Worm (Caenorhabditis elegans) whole organism, L2 larva: Measurements from ENCODE around the gene T04B8.1.

ENCODE experiments used
- C34F6.9 ChIP-seq: fragments of 150-350 bp; optimal IDR thresholded peaks from 2 replicates; lab custom pipeline; 2014; ENCODE audit warnings: missing biosample characterization, missing genetic modification characterization
- F13H6.1 ChIP-seq: sonication (generic microtip); optimal IDR thresholded peaks from 2 replicates; lab custom pipeline; 2016; ENCODE audit warnings: missing genetic modification characterization, missing compliant biosample characterization
- R02D3.7 ChIP-seq: fragments of 150-350 bp; optimal IDR thresholded peaks from 2 replicates; lab custom pipeline; 2014; ENCODE audit warnings: missing biosample characterization, missing genetic modification characterization
- Y55F3AM.14 ChIP-seq: fragments of 200-800 bp; sonication (Bioruptor generic); optimal IDR thresholded peaks from 2 replicates; lab custom pipeline; 2018; ENCODE audit warnings: mild to moderate bottlenecking, missing genetic modification characterization, missing compliant biosample characterization
- ZK546.5 ChIP-seq: sonication (generic microtip); optimal IDR thresholded peaks from 2 replicates; lab custom pipeline; 2017; ENCODE audit warnings: missing biosample characterization, missing genetic modification characterization
- alr-1 ChIP-seq: fragments of 150-350 bp; optimal IDR thresholded peaks from 2 replicates; lab custom pipeline; 2014; ENCODE audit warnings: missing biosample characterization, missing genetic modification characterization
- aly-2 ChIP-seq: fragments of 150-350 bp; optimal IDR thresholded peaks from 2 replicates; lab custom pipeline; 2014; ENCODE audit warnings: missing biosample characterization, missing genetic modification characterization
- ama-1 ChIP-seq: fragments of 150-350 bp; optimal IDR thresholded peaks from 2 replicates; lab custom pipeline; 2018; ENCODE audit warnings: inconsistent platforms
- ceh-16 ChIP-seq: fragments of 150-350 bp; optimal IDR thresholded peaks from 2 replicates; lab custom pipeline; 2014; ENCODE audit warnings: missing biosample characterization, missing genetic modification characterization
- ceh-82 ChIP-seq: fragments of 150-350 bp; optimal IDR thresholded peaks from 2 replicates; lab custom pipeline; 2014; ENCODE audit warnings: missing biosample characterization, missing genetic modification characterization
- crh-2 ChIP-seq: sonication (generic microtip); optimal IDR thresholded peaks from 2 replicates; lab custom pipeline; 2017; ENCODE audit warnings: missing biosample characterization, missing genetic modification characterization
- elt-3 ChIP-seq: sonication (generic microtip); optimal IDR thresholded peaks from 2 replicates; lab custom pipeline; 2017; ENCODE audit warnings: missing biosample characterization, missing genetic modification characterization
- fos-1 ChIP-seq: fragments of 150-350 bp; optimal IDR thresholded peaks from 2 replicates; lab custom pipeline; 2014; ENCODE audit warnings: missing biosample characterization, missing genetic modification characterization
- lin-11 ChIP-seq: fragments of 150-350 bp; sonication (generic microtip); optimal IDR thresholded peaks from 2 replicates; lab custom pipeline; 2014; ENCODE audit warnings: missing biosample characterization, missing genetic modification characterization, inconsistent platforms, mixed read lengths
- lin-13 ChIP-seq: fragments of 150-350 bp; optimal IDR thresholded peaks from 2 replicates; lab custom pipeline; 2014; ENCODE audit warnings: missing biosample characterization, missing genetic modification reagents, missing genetic modification characterization
- lsy-2 ChIP-seq, 2 experiments: fragments of 150-350 bp in 1 of 2; sonication (generic microtip) in 1 of 2; optimal IDR thresholded peaks; 2 replicates each; lab custom pipeline; 2014 to 2017; ENCODE audit warnings: missing biosample characterization in 2 of 2, missing genetic modification characterization in 2 of 2
- mbf-1 ChIP-seq: sonication (generic microtip); optimal IDR thresholded peaks from 2 replicates; lab custom pipeline; 2017; ENCODE audit warnings: missing biosample characterization, missing genetic modification characterization
- mdl-1 ChIP-seq, 2 experiments: fragments of 150-350 bp in 1 of 2; sonication (generic microtip) in 1 of 2; optimal IDR thresholded peaks; 2 replicates each; lab custom pipeline; 2017; ENCODE audit warnings: missing biosample characterization in 2 of 2, missing genetic modification characterization in 2 of 2
- nhr-10 ChIP-seq: sonication (generic microtip); optimal IDR thresholded peaks from 2 replicates; lab custom pipeline; 2017; ENCODE audit warnings: missing biosample characterization, missing genetic modification characterization
- nhr-11 ChIP-seq: fragments of 150-350 bp; optimal IDR thresholded peaks from 2 replicates; lab custom pipeline; 2014; ENCODE audit warnings: missing biosample characterization, missing genetic modification characterization
- nhr-12 ChIP-seq: fragments of 150-350 bp; optimal IDR thresholded peaks from 2 replicates; lab custom pipeline; 2014; ENCODE audit warnings: missing biosample characterization, missing genetic modification characterization
- nhr-129 ChIP-seq: fragments of 150-350 bp; optimal IDR thresholded peaks from 2 replicates; lab custom pipeline; 2014; ENCODE audit warnings: missing biosample characterization, missing genetic modification characterization
- nhr-23 ChIP-seq: fragments of 150-350 bp; optimal IDR thresholded peaks from 2 replicates; lab custom pipeline; 2014; ENCODE audit warnings: missing biosample characterization, missing genetic modification reagents, missing genetic modification characterization
- nhr-237 ChIP-seq: fragments of 150-350 bp; optimal IDR thresholded peaks from 2 replicates; lab custom pipeline; 2014; ENCODE audit warnings: missing biosample characterization, missing genetic modification characterization
- nhr-25 ChIP-seq: fragments of 150-350 bp; sonication (generic microtip); optimal IDR thresholded peaks from 3 replicates; lab custom pipeline; 2014; ENCODE audit warnings: missing biosample characterization, missing genetic modification characterization
- nhr-6 ChIP-seq: fragments of 150-350 bp; optimal IDR thresholded peaks from 2 replicates; lab custom pipeline; 2014; ENCODE audit warnings: missing biosample characterization, missing genetic modification characterization
- nhr-77 ChIP-seq: fragments of 150-350 bp; optimal IDR thresholded peaks from 2 replicates; lab custom pipeline; 2014; ENCODE audit warnings: missing biosample characterization, missing genetic modification characterization
- sem-4 ChIP-seq: fragments of 150-350 bp; optimal IDR thresholded peaks from 2 replicates; lab custom pipeline; 2014; ENCODE audit warnings: missing biosample characterization, missing genetic modification reagents, missing genetic modification characterization
- skn-1 ChIP-seq: sonication (generic microtip); optimal IDR thresholded peaks from 2 replicates; lab custom pipeline; 2017; ENCODE audit warnings: missing biosample characterization, missing genetic modification characterization
- sma-3 ChIP-seq: sonication (generic microtip); optimal IDR thresholded peaks from 2 replicates; lab custom pipeline; 2016; ENCODE audit warnings: missing genetic modification reagents, missing genetic modification characterization, missing compliant biosample characterization
- sma-9 ChIP-seq, 2 experiments: fragments of 150-350 bp in 1 of 2; sonication (generic microtip) in 1 of 2; optimal IDR thresholded peaks; 2 replicates each; lab custom pipeline; 2014 to 2016; ENCODE audit warnings: missing genetic modification characterization in 2 of 2, mild to moderate bottlenecking in 1 of 2, missing biosample characterization in 1 of 2, missing compliant biosample characterization in 1 of 2, missing genetic modification reagents in 1 of 2, moderate library complexity in 1 of 2
- unc-39 ChIP-seq: fragments of 150-350 bp; optimal IDR thresholded peaks from 2 replicates; lab custom pipeline; 2014; ENCODE audit warnings: missing biosample characterization, missing genetic modification characterization
- unc-55 ChIP-seq: fragments of 150-350 bp; sonication (generic microtip); optimal IDR thresholded peaks from 3 replicates; lab custom pipeline; 2014; ENCODE audit warnings: missing biosample characterization, missing genetic modification reagents, missing genetic modification characterization
- zag-1 ChIP-seq: fragments of 150-350 bp; optimal IDR thresholded peaks from 2 replicates; lab custom pipeline; 2014; ENCODE audit warnings: missing biosample characterization, missing genetic modification characterization
- ztf-1 ChIP-seq: fragments of 200-800 bp; sonication (Bioruptor generic); conservative IDR thresholded peaks from 2 replicates; pipeline ENCODE4 v1.3.6; 2022; ENCODE audit warnings: missing genetic modification characterization, missing compliant biosample characterization
- ztf-4 ChIP-seq: fragments of 150-350 bp; optimal IDR thresholded peaks from 2 replicates; lab custom pipeline; 2014; ENCODE audit warnings: missing biosample characterization, missing genetic modification characterization

The T04B8.1 gene

DNA sequence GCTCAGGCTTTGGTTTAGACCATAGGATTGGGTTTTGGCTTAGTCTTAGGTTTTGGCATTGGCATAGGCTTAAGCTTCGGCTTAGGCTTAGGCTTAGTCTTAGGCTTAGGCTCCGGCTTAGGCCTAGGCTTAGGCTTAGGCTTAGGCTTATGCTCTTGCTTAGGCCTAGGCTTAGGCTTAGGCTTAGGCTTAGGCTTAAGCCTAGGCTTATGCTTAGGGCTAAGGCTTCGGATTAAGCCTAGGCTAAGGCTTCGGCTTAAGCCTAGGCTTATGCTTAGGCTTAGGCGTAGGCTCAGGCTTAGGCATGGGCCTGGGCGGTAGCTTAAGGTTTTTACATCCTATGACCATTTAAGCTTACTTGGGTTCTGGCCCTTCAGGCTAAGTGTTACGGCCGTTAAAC lies 17.2 kb downstream of the T04B8.1 start:
- no peak for TF ChIP-seq lin-11
- TF ChIP-seq unc-39 (tag; lab: Kevin White, UChicago), result no peak
- no peak for TF ChIP-seq sma-3 (GFP tag; lab: Kevin White, UChicago)
- no peak for TF ChIP-seq zag-1 (tag; lab: Kevin White, UChicago)
- TF ChIP-seq nhr-25 (tag; lab: Kevin White, UChicago), result no peak
- TF ChIP-seq, all 48 proteins: peak for 0

DNA sequence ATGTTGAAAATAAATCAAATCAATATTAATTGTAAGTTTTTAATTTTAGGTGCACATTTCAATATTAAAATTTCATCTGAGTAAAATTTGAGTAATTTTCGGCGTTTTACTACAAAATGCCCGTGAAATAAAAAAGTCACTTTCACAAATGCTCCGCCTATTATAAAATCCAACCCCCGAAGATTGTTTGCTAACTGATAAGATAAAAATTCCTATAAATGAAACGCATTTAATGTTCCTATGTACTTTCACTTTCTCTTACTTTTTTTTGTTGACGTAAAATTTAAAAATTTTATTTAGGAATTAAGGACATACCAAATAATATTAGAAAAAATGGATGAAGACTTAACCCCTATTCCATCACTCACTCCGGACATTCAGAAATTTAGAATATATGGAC lies 24.3 kb downstream of the T04B8.1 start, which contains the start of gene sdz-24:
sdz-24 (plus strand) TSS at position 301 of the 400 bp plus-strand sequence.
- TF ChIP-seq nhr-6, result no peak
- no peak for TF ChIP-seq unc-39 (tag; lab: Kevin White, UChicago)
- TF ChIP-seq nhr-10 (tag; lab: Kevin White, UChicago), result no peak
- no peak for TF ChIP-seq lsy-2 (tag; optimal IDR thresholded peaks at IDR 0.05; lab: Kevin White, UChicago)
- TF ChIP-seq ceh-16 (tag; lab: Kevin White, UChicago), result no peak
- no peak for TF ChIP-seq ztf-4 (tag; lab: Kevin White, UChicago)
- TF ChIP-seq ztf-1, result no peak
- TF ChIP-seq sma-3 (GFP tag; lab: Kevin White, UChicago), result no peak
- TF ChIP-seq ama-1 (lab: Kevin White, UChicago), result no peak
- TF ChIP-seq R02D3.7 (tag; lab: Kevin White, UChicago), result no peak
- no peak for TF ChIP-seq ZK546.5 (tag; lab: Kevin White, UChicago)

DNA sequence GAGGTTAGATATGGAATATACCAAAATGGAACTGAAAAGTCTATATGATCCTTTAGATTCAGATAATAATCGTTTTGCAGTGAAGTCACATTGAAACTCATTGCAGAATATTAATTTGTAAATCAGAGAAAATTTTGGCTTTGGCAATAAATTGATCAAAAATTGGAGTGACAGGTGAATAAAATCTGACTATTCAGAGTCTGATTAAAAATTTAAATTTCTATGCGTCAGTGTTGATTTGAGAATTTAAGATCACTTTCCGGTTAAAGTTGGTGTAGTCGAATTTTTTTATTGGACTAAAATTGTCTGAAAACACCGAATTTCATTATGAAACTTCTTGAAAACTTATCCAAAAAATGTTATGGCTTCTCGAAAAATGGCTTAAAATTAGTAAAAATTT lies 27.6 kb downstream of the T04B8.1 start, which contains the start of gene sri-45:
sri-45 (minus strand) TSS at position 101 of the 400 bp plus-strand sequence.
- TF ChIP-seq nhr-12 (tag; lab: Kevin White, UChicago) (no peak), mbf-1 (tag; lab: Kevin White, UChicago) (no peak), nhr-237 (tag; lab: Kevin White, UChicago) (no peak), lsy-2 (tag; optimal IDR thresholded peaks at IDR 0.05; lab: Kevin White, UChicago) (no peak), ama-1 (lab: Kevin White, UChicago) (no peak), skn-1 (tag; lab: Kevin White, UChicago) (no peak), sem-4 (no peak), F13H6.1 (tag; lab: Kevin White, UChicago) (no peak), sma-9 (GFP tag; optimal IDR thresholded peaks at IDR 0.05; lab: Kevin White, UChicago) (no peak), sma-9 (tag; optimal IDR thresholded peaks at IDR 0.05; lab: Kevin White, UChicago) (no peak), elt-3 (tag; lab: Kevin White, UChicago) (no peak), ZK546.5 (tag; lab: Kevin White, UChicago) (no peak), aly-2 (tag; lab: Kevin White, UChicago) (no peak), nhr-11 (tag; lab: Kevin White, UChicago) (no peak), nhr-129 (tag; lab: Kevin White, UChicago) (no peak), nhr-6 (no peak), alr-1 (tag; lab: Kevin White, UChicago) (no peak), nhr-10 (tag; lab: Kevin White, UChicago) (no peak), unc-55 (GFP tag; lab: Kevin White, UChicago) (no peak), ztf-4 (tag; lab: Kevin White, UChicago) (no peak)
- TF ChIP-seq, all 48 proteins: peak for 0

DNA sequence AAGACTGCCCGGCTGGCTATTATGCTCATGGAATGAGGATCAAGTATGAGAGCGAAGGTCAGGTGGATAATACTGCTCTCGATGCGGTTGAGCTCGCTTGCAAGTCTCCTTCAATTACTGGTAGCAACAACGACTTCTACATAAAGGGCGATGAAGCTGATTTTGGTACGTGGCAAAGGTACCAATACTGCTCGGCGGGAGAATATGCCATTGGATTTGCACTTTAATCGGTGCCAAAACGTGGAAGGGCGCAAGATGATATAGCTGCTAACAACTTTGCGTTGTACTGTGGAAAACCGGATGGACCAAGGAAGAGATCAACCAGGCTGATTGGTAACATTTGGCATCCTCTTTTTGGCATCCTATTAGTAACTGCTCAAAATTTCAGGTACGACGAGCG lies 33.8 kb downstream of the T04B8.1 start:
- no peak for TF ChIP-seq Y55F3AM.14 (GFP tag; lab: Kevin White, UChicago)
- TF ChIP-seq lin-13 (GFP tag; lab: Kevin White, UChicago), result no peak
- no peak for TF ChIP-seq ztf-4 (tag; lab: Kevin White, UChicago)
- TF ChIP-seq ztf-1, result no peak
- TF ChIP-seq fos-1, result no peak
- TF ChIP-seq sem-4, result no peak
- no peak for TF ChIP-seq ceh-82 (tag; lab: Kevin White, UChicago)
- no peak for TF ChIP-seq ama-1 (lab: Kevin White, UChicago)
- TF ChIP-seq ceh-16 (tag; lab: Kevin White, UChicago), result no peak
- TF ChIP-seq C34F6.9 (tag; lab: Kevin White, UChicago), result no peak
- TF ChIP-seq nhr-23 (tag; lab: Kevin White, UChicago), result no peak
- TF ChIP-seq mbf-1 (tag; lab: Kevin White, UChicago), result no peak
- TF ChIP-seq F13H6.1 (tag; lab: Kevin White, UChicago), result no peak
- TF ChIP-seq elt-3 (tag; lab: Kevin White, UChicago), result no peak

DNA sequence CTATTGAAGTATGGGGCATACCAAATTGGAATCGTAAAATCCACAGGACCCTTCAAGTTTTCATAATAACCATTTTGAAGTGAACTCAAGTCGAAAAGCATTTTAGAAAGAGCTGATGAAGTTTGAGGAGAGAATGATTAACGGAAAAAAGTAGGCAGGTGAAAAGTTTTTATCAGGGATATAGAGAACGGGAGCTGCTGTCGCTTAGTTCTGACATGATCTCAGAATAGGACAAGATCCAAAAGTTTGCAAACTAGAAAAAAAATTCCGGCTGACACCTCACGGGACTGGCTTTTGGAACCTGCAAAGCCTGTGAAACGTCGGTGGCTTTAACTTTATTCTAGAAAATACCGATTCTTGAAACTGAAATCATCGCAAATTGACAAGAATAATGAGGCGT lies 36.9 kb downstream of the T04B8.1 start, which contains the start of gene sri-46:
sri-46 (minus strand) TSS at position 101 of the 400 bp plus-strand sequence.
- TF ChIP-seq nhr-23 (tag; lab: Kevin White, UChicago) (no peak), nhr-12 (tag; lab: Kevin White, UChicago) (no peak), fos-1 (no peak), mdl-1 (tag; optimal IDR thresholded peaks at IDR 0.05; lab: Kevin White, UChicago) (no peak), nhr-11 (tag; lab: Kevin White, UChicago) (no peak), sem-4 (no peak), ztf-1 (no peak), ceh-82 (tag; lab: Kevin White, UChicago) (no peak), sma-9 (GFP tag; optimal IDR thresholded peaks at IDR 0.05; lab: Kevin White, UChicago) (no peak), sma-9 (tag; optimal IDR thresholded peaks at IDR 0.05; lab: Kevin White, UChicago) (no peak), crh-2 (tag; lab: Kevin White, UChicago) (no peak), nhr-77 (no peak)
